Fruit fly (Drosophila melanogaster) whole organism, embryonic: ENCODE results near the gene Ir25a.

Experiments used
- Ada2b ChIP-seq: fragments of 200-800 bp; sonication (Bioruptor generic); IDR thresholded peaks from 2 replicates; pipeline ENCODE4 v1.3.6; 2022; ENCODE audit warnings: missing biosample characterization, missing genetic modification characterization
- Bgb ChIP-seq: fragments of 200-800 bp; sonication (Bioruptor generic); IDR thresholded peaks from 2 replicates; pipeline ENCODE4 v1.3.6; 2022; ENCODE audit warnings: missing biosample characterization, missing genetic modification characterization; ENCODE audit not compliant: partially characterized antibody
- CG10565 ChIP-seq: fragments of 200-800 bp; sonication (Bioruptor generic); optimal IDR thresholded peaks from 3 replicates; lab custom pipeline; 2016; ENCODE audit warnings: missing biosample characterization, mild to moderate bottlenecking, missing genetic modification characterization
- CG14441 ChIP-seq: fragments of 200-800 bp; sonication (Bioruptor generic); IDR thresholded peaks from 2 replicates; pipeline ENCODE4 v1.3.6; 2022; ENCODE audit warnings: missing biosample characterization, missing genetic modification characterization
- CG15269 ChIP-seq: fragments of 200-800 bp; sonication (Bioruptor generic); optimal IDR thresholded peaks from 2 replicates; lab custom pipeline; 2018; ENCODE audit warnings: missing biosample characterization, mild to moderate bottlenecking, missing genetic modification characterization, moderate library complexity
- CG1529 ChIP-seq: fragments of 200-800 bp; sonication (Bioruptor generic); optimal IDR thresholded peaks from 3 replicates; lab custom pipeline; 2018; ENCODE audit warnings: missing biosample characterization, missing genetic modification characterization
- CG16779 ChIP-seq: fragments of 200-800 bp; sonication (Bioruptor generic); IDR thresholded peaks from 2 replicates; pipeline ENCODE4 v1.3.6; 2022; ENCODE audit warnings: missing biosample characterization, missing genetic modification characterization
- CG16815 ChIP-seq: fragments of 200-800 bp; sonication (Bioruptor generic); optimal IDR thresholded peaks from 3 replicates; lab custom pipeline; 2017; ENCODE audit warnings: missing biosample characterization, mild to moderate bottlenecking, missing genetic modification characterization
- CG17359 ChIP-seq: fragments of 200-800 bp; sonication (Bioruptor generic); optimal IDR thresholded peaks from 3 replicates; lab custom pipeline; 2018; ENCODE audit warnings: missing biosample characterization, mild to moderate bottlenecking, missing genetic modification characterization, moderate library complexity
- CG17385 ChIP-seq: fragments of 200-800 bp; sonication (Bioruptor generic); optimal IDR thresholded peaks from 3 replicates; lab custom pipeline; 2018; ENCODE audit warnings: missing biosample characterization, mild to moderate bottlenecking, missing genetic modification characterization
- CG17912 ChIP-seq: fragments of 200-800 bp; sonication (Bioruptor generic); optimal IDR thresholded peaks from 2 replicates; lab custom pipeline; 2018; ENCODE audit warnings: missing biosample characterization, mild to moderate bottlenecking, missing genetic modification characterization
- CG18262 ChIP-seq: fragments of 200-800 bp; optimal IDR thresholded peaks from 3 replicates; lab custom pipeline; 2019; ENCODE audit warnings: missing biosample characterization, mild to moderate bottlenecking, missing genetic modification characterization, moderate library complexity
- CG18764 ChIP-seq: fragments of 200-800 bp; sonication (Bioruptor generic); optimal IDR thresholded peaks from 3 replicates; lab custom pipeline; 2016; ENCODE audit warnings: missing biosample characterization, missing genetic modification characterization
- CG2199 ChIP-seq: fragments of 200-800 bp; sonication (Bioruptor generic); IDR thresholded peaks from 3 replicates; pipeline ENCODE4 v1.3.6; 2022; ENCODE audit warnings: missing biosample characterization, missing genetic modification characterization
- CG30431 ChIP-seq: fragments of 200-800 bp; sonication (Bioruptor generic); optimal IDR thresholded peaks from 2 replicates; lab custom pipeline; 2017; ENCODE audit warnings: missing biosample characterization, missing genetic modification characterization
- CG3407 ChIP-seq: fragments of 200-800 bp; sonication (Bioruptor generic); optimal IDR thresholded peaks from 2 replicates; lab custom pipeline; 2018; ENCODE audit warnings: missing biosample characterization, mild to moderate bottlenecking, missing genetic modification characterization
- CG4707 ChIP-seq: fragments of 200-800 bp; sonication (Bioruptor generic); optimal IDR thresholded peaks from 2 replicates; lab custom pipeline; 2018; ENCODE audit warnings: missing biosample characterization, mild to moderate bottlenecking, missing genetic modification characterization, moderate library complexity
- CG7271 ChIP-seq: fragments of 200-800 bp; sonication (Bioruptor generic); optimal IDR thresholded peaks from 2 replicates; lab custom pipeline; 2018; ENCODE audit warnings: missing biosample characterization, mild to moderate bottlenecking, missing genetic modification characterization, moderate library complexity
- CG8089 ChIP-seq: fragments of 200-800 bp; sonication (Bioruptor generic); optimal IDR thresholded peaks from 3 replicates; lab custom pipeline; 2016; ENCODE audit warnings: missing biosample characterization, missing genetic modification characterization
- CoRest ChIP-seq: fragments of 200-800 bp; sonication (Bioruptor generic); optimal IDR thresholded peaks from 3 replicates; lab custom pipeline; 2018; ENCODE audit warnings: missing biosample characterization, mild to moderate bottlenecking, missing genetic modification characterization, moderate library complexity
- Dfd ChIP-seq, 2 experiments: fragments of >200 bp; optimal IDR thresholded peaks; 2 replicates each; lab custom pipeline; 2017; ENCODE audit warnings: missing biosample characterization in 2 of 2, missing genetic modification characterization in 2 of 2
- Dip2 ChIP-seq: fragments of 200-800 bp; sonication (Bioruptor generic); IDR thresholded peaks from 2 replicates; pipeline ENCODE4 v1.3.6; 2022; ENCODE audit warnings: missing biosample characterization, missing genetic modification characterization
- Dref ChIP-seq: fragments of 200-800 bp; sonication (Bioruptor generic); IDR thresholded peaks from 2 replicates; pipeline ENCODE4 v1.3.6; 2022; ENCODE audit warnings: missing biosample characterization, missing genetic modification characterization
- E2f2 ChIP-seq: fragments of 200-800 bp; sonication (Bioruptor generic); IDR thresholded peaks from 2 replicates; pipeline ENCODE4 v1.3.6; 2022; ENCODE audit warnings: missing biosample characterization, missing genetic modification characterization
- ERR ChIP-seq: fragments of 200-800 bp; sonication (Bioruptor generic); optimal IDR thresholded peaks from 2 replicates; lab custom pipeline; 2016; ENCODE audit warnings: missing biosample characterization, missing genetic modification characterization
- Hr39 ChIP-seq: fragments of >200 bp; optimal IDR thresholded peaks from 2 replicates; lab custom pipeline; 2017
- MESR4 ChIP-seq: fragments of 200-800 bp; sonication (Bioruptor generic); optimal IDR thresholded peaks from 2 replicates; lab custom pipeline; 2018; ENCODE audit warnings: missing biosample characterization, mild to moderate bottlenecking, missing genetic modification characterization, moderate library complexity
- MTF-1 ChIP-seq: fragments of 200-800 bp; sonication (Bioruptor generic); optimal IDR thresholded peaks from 2 replicates; lab custom pipeline; 2018; ENCODE audit warnings: missing biosample characterization, mild to moderate bottlenecking, missing genetic modification characterization, borderline replicate concordance
- NfI ChIP-seq: fragments of 200-800 bp; sonication (Bioruptor generic); optimal IDR thresholded peaks from 3 replicates; lab custom pipeline; 2018; ENCODE audit warnings: missing biosample characterization, mild to moderate bottlenecking, missing genetic modification characterization, moderate library complexity
- Oaz ChIP-seq: fragments of 200-800 bp; sonication (Bioruptor generic); IDR thresholded peaks from 2 replicates; pipeline ENCODE4 v1.3.6; 2022; ENCODE audit warnings: missing biosample characterization, missing genetic modification characterization
- Ssrp ChIP-seq: fragments of 200-800 bp; sonication (Bioruptor generic); optimal IDR thresholded peaks from 2 replicates; lab custom pipeline; 2018; ENCODE audit warnings: missing biosample characterization, mild to moderate bottlenecking, missing genetic modification characterization, moderate library complexity
- Tbp ChIP-seq: fragments of >200 bp; optimal IDR thresholded peaks from 2 replicates; lab custom pipeline; 2018; ENCODE audit warnings: missing biosample characterization, missing genetic modification characterization
- bsh ChIP-seq, 2 experiments: fragments of 200-800 bp; sonication (Bioruptor generic); optimal IDR thresholded peaks; 2 replicates each; lab custom pipeline; 2017 to 2018; ENCODE audit warnings: mild to moderate bottlenecking in 2 of 2, missing biosample characterization in 2 of 2, missing genetic modification characterization in 2 of 2, moderate library complexity in 1 of 2
- cas ChIP-seq: fragments of 200-800 bp; sonication (Bioruptor generic); IDR thresholded peaks from 2 replicates; pipeline ENCODE4 v1.3.6; 2022; ENCODE audit warnings: missing biosample characterization, missing genetic modification characterization
- cg ChIP-seq: fragments of 200-800 bp; sonication (Bioruptor generic); optimal IDR thresholded peaks from 3 replicates; lab custom pipeline; 2019; ENCODE audit warnings: missing biosample characterization, mild to moderate bottlenecking, missing genetic modification characterization, moderate library complexity
- chm ChIP-seq: fragments of 200-800 bp; sonication (Bioruptor generic); IDR thresholded peaks from 2 replicates; pipeline ENCODE4 v1.3.6; 2022; ENCODE audit warnings: missing biosample characterization, missing genetic modification characterization
- dpn ChIP-seq, 2 experiments: fragments of 200-800 bp; sonication (Bioruptor generic); optimal IDR thresholded peaks; 3 replicates each; lab custom pipeline; 2016; ENCODE audit warnings: missing biosample characterization in 2 of 2, missing genetic modification characterization in 2 of 2
- fd3F ChIP-seq: fragments of 200-800 bp; sonication (Bioruptor generic); optimal IDR thresholded peaks from 2 replicates; lab custom pipeline; 2018; ENCODE audit warnings: missing biosample characterization, mild to moderate bottlenecking, missing genetic modification characterization, moderate library complexity
- fru ChIP-seq: fragments of >200 bp; optimal IDR thresholded peaks from 2 replicates; lab custom pipeline; 2017
- gem ChIP-seq: fragments of 200-800 bp; sonication (Bioruptor generic); optimal IDR thresholded peaks from 2 replicates; lab custom pipeline; 2019; ENCODE audit warnings: missing biosample characterization, mild to moderate bottlenecking, missing genetic modification characterization, moderate library complexity
- gsb ChIP-seq: fragments of 200-800 bp; sonication (Bioruptor generic); IDR thresholded peaks from 2 replicates; pipeline ENCODE4 v1.3.6; 2022; ENCODE audit warnings: missing biosample characterization, missing genetic modification characterization
- lilli ChIP-seq: fragments of 200-800 bp; sonication (Bioruptor generic); optimal IDR thresholded peaks from 3 replicates; lab custom pipeline; 2016; ENCODE audit warnings: missing biosample characterization, missing genetic modification characterization
- lmd ChIP-seq: fragments of 200-800 bp; sonication (Bioruptor generic); IDR thresholded peaks from 2 replicates; pipeline ENCODE4 v1.3.6; 2022; ENCODE audit warnings: missing biosample characterization, missing genetic modification characterization
- mld ChIP-seq: fragments of 200-800 bp; sonication (Bioruptor generic); IDR thresholded peaks from 3 replicates; pipeline ENCODE4 v1.3.6; 2022; ENCODE audit warnings: missing biosample characterization, missing genetic modification characterization; ENCODE audit not compliant: partially characterized antibody
- otp ChIP-seq: fragments of 200-800 bp; sonication (Bioruptor generic); IDR thresholded peaks from 3 replicates; pipeline ENCODE4, ENCODE4 v1.3.6; 2022; ENCODE audit warnings: missing biosample characterization, missing genetic modification characterization
- seq ChIP-seq: fragments of 200-800 bp; sonication (Bioruptor generic); IDR thresholded peaks from 2 replicates; pipeline ENCODE4 v1.3.6; 2022; ENCODE audit warnings: missing biosample characterization, missing genetic modification characterization
- sr ChIP-seq: fragments of 200-800 bp; sonication (Bioruptor generic); IDR thresholded peaks from 3 replicates; pipeline ENCODE4 v1.3.6; 2022; ENCODE audit warnings: missing biosample characterization, missing genetic modification characterization
- sug ChIP-seq: fragments of 200-800 bp; optimal IDR thresholded peaks from 2 replicates; lab custom pipeline; 2019; ENCODE audit warnings: missing biosample characterization, mild to moderate bottlenecking, missing genetic modification characterization, moderate library complexity
- tup ChIP-seq: fragments of 200-800 bp; sonication (Bioruptor generic); optimal IDR thresholded peaks from 2 replicates; lab custom pipeline; 2016; ENCODE audit warnings: missing biosample characterization, mild to moderate bottlenecking, missing genetic modification characterization, moderate library complexity
- unc-4 ChIP-seq: fragments of 200-800 bp; sonication (Bioruptor generic); IDR thresholded peaks from 2 replicates; pipeline ENCODE4 v1.3.6; 2022; ENCODE audit warnings: missing biosample characterization, missing genetic modification characterization; ENCODE audit not compliant: partially characterized antibody

Ir25a gene

DNA sequence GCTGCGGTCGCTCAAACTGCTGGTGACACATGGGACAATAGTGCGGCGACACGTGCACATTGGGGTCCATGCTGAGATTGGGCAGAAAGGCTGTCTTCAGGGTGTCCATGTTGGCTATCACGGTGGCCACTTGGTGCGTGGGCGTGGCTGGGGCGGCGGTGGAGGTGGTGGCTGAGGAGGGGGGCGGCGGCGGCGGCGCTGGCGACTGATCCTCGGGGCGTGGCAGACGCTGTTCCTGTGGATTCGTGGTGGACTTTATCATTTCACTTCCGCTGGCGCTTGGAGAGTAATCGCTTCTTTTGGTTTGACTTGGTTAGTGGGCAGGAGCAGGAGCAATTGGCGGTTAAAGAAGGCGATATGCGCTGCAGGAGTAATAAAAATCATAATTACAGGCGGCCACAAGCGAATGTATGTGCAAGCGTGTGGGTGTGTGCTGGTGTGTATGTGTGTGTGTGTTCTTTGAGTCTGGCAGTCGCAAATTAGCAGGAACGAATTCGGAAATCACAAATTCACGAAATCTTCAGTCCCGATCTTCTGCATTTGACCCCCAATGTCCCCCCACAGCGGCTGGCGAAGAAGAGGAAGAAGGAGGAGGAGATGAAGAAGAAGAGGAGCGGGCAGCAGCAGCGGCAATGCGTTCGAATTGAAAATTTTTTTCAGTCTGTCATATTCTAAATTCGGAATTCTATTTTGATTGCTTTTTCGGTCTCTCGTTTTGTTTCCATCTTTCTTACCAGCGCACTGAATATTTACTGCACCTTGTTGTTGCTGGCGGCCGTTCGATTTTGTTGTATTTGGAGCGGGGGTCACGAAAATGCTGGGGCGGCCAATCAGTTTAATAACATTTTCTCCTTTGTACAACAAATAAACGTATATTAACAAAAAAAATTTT lies 47.3 kb upstream of the Ir25a start:
- no peak for TF ChIP-seq dpn (GFP tag; optimal IDR thresholded peaks at IDR 0.05; lab: Kevin White, UChicago)
- TF ChIP-seq CG17912 (GFP tag; lab: Kevin White, UChicago), result no peak
- TF ChIP-seq gsb, result no peak
- TF ChIP-seq CG14441, result no peak
- TF ChIP-seq CG10565, result no peak
- TF ChIP-seq ERR (GFP tag; lab: Kevin White, UChicago), result peak; percentile 33
- TF ChIP-seq lilli (GFP tag; lab: Kevin White, UChicago), result no peak
- no peak for TF ChIP-seq CG16815
- no peak for TF ChIP-seq CG18262 (tag; lab: Kevin White, UChicago)
- TF ChIP-seq CG4707, result no peak
- TF ChIP-seq Ada2b (GFP tag; lab: Robert Waterston, UW), result no peak
- peak; percentile 11 for TF ChIP-seq cg (GFP tag; lab: Kevin White, UChicago)
- TF ChIP-seq seq (GFP tag; lab: Robert Waterston, UW), result no peak
- no peak for TF ChIP-seq CG1529
- no peak for TF ChIP-seq mld
- no peak for TF ChIP-seq tup
- TF ChIP-seq chm (GFP tag; lab: Robert Waterston, UW), result no peak
- no peak for TF ChIP-seq otp (GFP tag; lab: Robert Waterston, UW)
- no peak for TF ChIP-seq CoRest (tag; lab: Kevin White, UChicago)
- no peak for TF ChIP-seq CG2199
- no peak for TF ChIP-seq lmd (GFP tag; lab: Robert Waterston, UW)
- peak in 1 of 2 experiments; percentile 27 for TF ChIP-seq bsh (GFP tag; optimal IDR thresholded peaks at IDR 0.05; lab: Kevin White, UChicago)
- no peak for TF ChIP-seq Dip2
- TF ChIP-seq CG17359 (tag; lab: Kevin White, UChicago), result no peak
- TF ChIP-seq Dfd (GFP tag; optimal IDR thresholded peaks at IDR 0.05; lab: Kevin White, UChicago), result peak in 1 of 2 experiments; percentile 84
- TF ChIP-seq fru (lab: Kevin White, UChicago), result no peak
- no peak for TF ChIP-seq cas
- no peak for TF ChIP-seq CG30431 (GFP tag; lab: Kevin White, UChicago)
- TF ChIP-seq CG7271 (tag; lab: Kevin White, UChicago), result no peak
- TF ChIP-seq E2f2 (GFP tag; lab: Robert Waterston, UW), result no peak; the same call in 1 of the 2 replicates
- TF ChIP-seq CG8089 (GFP tag; lab: Kevin White, UChicago), result no peak
- no peak for TF ChIP-seq NfI (GFP tag; lab: Kevin White, UChicago)
- TF ChIP-seq Ssrp (tag; lab: Kevin White, UChicago), result no peak
- TF ChIP-seq Hr39, result peak; percentile 32
- no peak for TF ChIP-seq fd3F (GFP tag; lab: Kevin White, UChicago)
- no peak for TF ChIP-seq CG3407
- no peak for TF ChIP-seq CG18764 (GFP tag; lab: Kevin White, UChicago)
- no peak for TF ChIP-seq Dref (GFP tag; lab: Robert Waterston, UW)
- no peak for TF ChIP-seq sr (GFP tag; lab: Robert Waterston, UW)
- no peak for TF ChIP-seq gem (tag; lab: Kevin White, UChicago)
- no peak for TF ChIP-seq unc-4 (GFP tag; lab: Robert Waterston, UW)
- TF ChIP-seq Oaz (GFP tag; lab: Robert Waterston, UW), result no peak
- TF ChIP-seq CG16779 (GFP tag; lab: Robert Waterston, UW), result no peak
- TF ChIP-seq CG17385 (GFP tag; lab: Kevin White, UChicago), result peak; percentile 94
- no peak for TF ChIP-seq Tbp
- no peak for TF ChIP-seq MTF-1 (GFP tag; lab: Kevin White, UChicago)
- no peak for TF ChIP-seq CG15269 (tag; lab: Kevin White, UChicago)
- TF ChIP-seq MESR4 (GFP tag; lab: Kevin White, UChicago), result peak; percentile 60
- TF ChIP-seq Bgb (GFP tag; lab: Robert Waterston, UW), result no peak
- no peak for TF ChIP-seq sug (tag; lab: Kevin White, UChicago)
